Worm (Caenorhabditis elegans) whole organism, L1 larva: ENCODE measurements around the gene R03E9.2.

ENCODE experiments used
- aly-2 ChIP-seq: fragments of 150-350 bp; optimal IDR thresholded peaks from 2 replicates; lab custom pipeline; 2014; ENCODE audit warnings: missing biosample characterization, missing genetic modification characterization
- ces-1 ChIP-seq: fragments of 150-350 bp; optimal IDR thresholded peaks from 2 replicates; lab custom pipeline; 2014; ENCODE audit warnings: missing biosample characterization, missing genetic modification reagents, missing genetic modification characterization
- fkh-10 ChIP-seq: sonication (generic microtip); optimal IDR thresholded peaks from 2 replicates; lab custom pipeline; 2017; ENCODE audit warnings: missing biosample characterization, missing genetic modification reagents, missing genetic modification characterization
- lin-13 ChIP-seq: fragments of 150-350 bp; optimal IDR thresholded peaks from 2 replicates; lab custom pipeline; 2014; ENCODE audit warnings: missing biosample characterization, missing genetic modification reagents, missing genetic modification characterization
- lin-39 ChIP-seq: fragments of 150-350 bp; optimal IDR thresholded peaks from 2 replicates; lab custom pipeline; 2014; ENCODE audit warnings: missing biosample characterization, missing genetic modification reagents, missing genetic modification characterization
- mdl-1 ChIP-seq, 2 experiments: fragments of 150-350 bp; optimal IDR thresholded peaks; 2 replicates each; lab custom pipeline; 2014 to 2017; ENCODE audit warnings: missing biosample characterization in 2 of 2, missing genetic modification characterization in 2 of 2, inconsistent platforms in 1 of 2
- ztf-11 ChIP-seq, 2 experiments: sonication (generic microtip); optimal IDR thresholded peaks; 2 replicates each; lab custom pipeline; 2016 to 2017; ENCODE audit warnings: missing genetic modification characterization in 2 of 2, missing biosample characterization in 1 of 2, missing compliant biosample characterization in 1 of 2

DNA sequence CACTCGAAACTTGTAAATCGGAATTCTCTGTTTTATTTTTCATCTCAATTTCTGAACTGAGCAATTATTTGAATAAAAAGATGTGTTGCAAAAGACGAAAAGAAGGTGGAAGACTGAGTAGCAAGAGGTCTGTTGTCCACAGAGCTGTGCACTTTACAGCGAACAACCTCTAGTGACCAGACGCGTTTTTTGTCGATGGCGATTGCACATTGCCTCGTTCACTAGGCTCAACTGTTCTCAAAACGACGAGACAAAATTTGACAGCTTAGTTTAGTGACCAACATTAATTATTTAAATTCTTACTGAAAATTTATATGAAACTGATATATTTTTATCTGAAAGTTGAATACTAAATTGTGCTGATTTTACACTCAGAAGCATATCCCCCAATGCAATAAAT, at the start of gene R03E9.2:
- no peak for TF ChIP-seq fkh-10 (GFP tag; lab: Kevin White, UChicago)
- TF ChIP-seq mdl-1 (tag; optimal IDR thresholded peaks at IDR 0.05; lab: Kevin White, UChicago): no peak
- no peak for TF ChIP-seq ztf-11 (tag; optimal IDR thresholded peaks at IDR 0.05; lab: Kevin White, UChicago)
- no peak for TF ChIP-seq aly-2 (tag; lab: Kevin White, UChicago)
- TF ChIP-seq lin-39 (tag; lab: Kevin White, UChicago): no peak
- no peak for TF ChIP-seq ces-1 (GFP tag; lab: Kevin White, UChicago)
- no peak for TF ChIP-seq lin-13 (GFP tag; lab: Kevin White, UChicago)
